Fruit fly (Drosophila melanogaster) whole organism, prepupa: ENCODE measurements around the gene Snx27.

Experiments used
- Blimp-1 ChIP-seq: fragments of 200-800 bp; sonication (Bioruptor generic); optimal IDR thresholded peaks from 3 replicates; lab custom pipeline; 2017; ENCODE audit warnings: missing biosample characterization, missing genetic modification characterization, mild to moderate bottlenecking, moderate library complexity, missing genetic modification reagents
- CG10631 ChIP-seq: fragments of 200-800 bp; sonication (Bioruptor generic); optimal IDR thresholded peaks from 2 replicates; lab custom pipeline; 2016; ENCODE audit warnings: missing biosample characterization, missing genetic modification characterization
- CG10669 ChIP-seq: fragments of 200-800 bp; sonication (Bioruptor generic); optimal IDR thresholded peaks from 3 replicates; lab custom pipeline; 2018; ENCODE audit warnings: missing biosample characterization, mild to moderate bottlenecking, missing genetic modification characterization, moderate library complexity
- CG11294 ChIP-seq: fragments of 200-800 bp; sonication (Bioruptor generic); IDR thresholded peaks from 2 replicates; pipeline ENCODE4 v1.3.6; 2022; ENCODE audit warnings: missing biosample characterization, missing genetic modification characterization
- CG11762 ChIP-seq: fragments of 200-800 bp; sonication (Bioruptor generic); optimal IDR thresholded peaks from 3 replicates; lab custom pipeline; 2016; ENCODE audit warnings: missing biosample characterization, missing genetic modification characterization; ENCODE audit not compliant: insufficient read depth
- CG15336 ChIP-seq: fragments of 200-800 bp; sonication (Bioruptor generic); IDR thresholded peaks from 2 replicates; pipeline ENCODE4 v1.3.6; 2022; ENCODE audit warnings: missing biosample characterization, missing genetic modification characterization
- CG16779 ChIP-seq: fragments of 200-800 bp; sonication (Bioruptor generic); optimal IDR thresholded peaks from 3 replicates; lab custom pipeline; 2017; ENCODE audit warnings: missing biosample characterization, mild to moderate bottlenecking, missing genetic modification characterization
- CG32006 ChIP-seq: fragments of 200-800 bp; sonication (Bioruptor generic); optimal IDR thresholded peaks from 3 replicates; lab custom pipeline; 2017; ENCODE audit warnings: missing biosample characterization, mild to moderate bottlenecking, missing genetic modification characterization
- CG34406 ChIP-seq: fragments of 200-800 bp; sonication (Bioruptor generic); optimal IDR thresholded peaks from 3 replicates; lab custom pipeline; 2016; ENCODE audit warnings: missing biosample characterization, missing genetic modification characterization
- CG3919 ChIP-seq: fragments of 200-800 bp; sonication (Bioruptor generic); optimal IDR thresholded peaks from 3 replicates; lab custom pipeline; 2016; ENCODE audit warnings: missing biosample characterization, missing genetic modification characterization
- CG6808 ChIP-seq: fragments of 200-800 bp; sonication (Bioruptor generic); optimal IDR thresholded peaks from 3 replicates; lab custom pipeline; 2017; ENCODE audit warnings: missing biosample characterization, missing genetic modification characterization, mild to moderate bottlenecking, moderate library complexity, missing genetic modification reagents
- CG7368 ChIP-seq: fragments of 200-800 bp; sonication (Bioruptor generic); optimal IDR thresholded peaks from 3 replicates; lab custom pipeline; 2016; ENCODE audit warnings: missing biosample characterization, missing genetic modification characterization
- CG8119 ChIP-seq: fragments of 200-800 bp; sonication (Bioruptor generic); IDR thresholded peaks from 3 replicates; pipeline ENCODE4 v1.3.6; 2022; ENCODE audit warnings: missing biosample characterization, missing genetic modification characterization
- CG8319 ChIP-seq: fragments of 200-800 bp; sonication (Bioruptor generic); optimal IDR thresholded peaks from 3 replicates; lab custom pipeline; 2016; ENCODE audit warnings: missing biosample characterization, missing genetic modification characterization
- CG8632 ChIP-seq: fragments of 200-800 bp; sonication (Bioruptor generic); optimal IDR thresholded peaks from 3 replicates; lab custom pipeline; 2016; ENCODE audit warnings: missing biosample characterization, missing genetic modification characterization
- CG9139 ChIP-seq: fragments of 200-800 bp; sonication (Bioruptor generic); optimal IDR thresholded peaks from 3 replicates; lab custom pipeline; 2017; ENCODE audit warnings: missing biosample characterization, mild to moderate bottlenecking, missing genetic modification characterization
- Eip75B ChIP-seq: fragments of 200-800 bp; sonication (Bioruptor generic); optimal IDR thresholded peaks from 3 replicates; lab custom pipeline; 2016; ENCODE audit warnings: missing biosample characterization, missing genetic modification characterization
- Eip78C ChIP-seq: fragments of 200-800 bp; sonication (Bioruptor generic); peaks from one replicate; lab custom pipeline; 2016; ENCODE audit warnings: missing biosample characterization, missing genetic modification characterization
- Ets21C ChIP-seq: fragments of 200-800 bp; sonication (Bioruptor generic); optimal IDR thresholded peaks from 3 replicates; lab custom pipeline; 2016; ENCODE audit warnings: missing biosample characterization, missing genetic modification characterization
- Ets96B ChIP-seq: fragments of 200-800 bp; optimal IDR thresholded peaks from 2 replicates; lab custom pipeline; 2019; ENCODE audit warnings: missing biosample characterization, mild to moderate bottlenecking, missing genetic modification characterization, moderate library complexity
- Gug ChIP-seq: fragments of 200-800 bp; sonication (Bioruptor generic); IDR thresholded peaks from 2 replicates; pipeline ENCODE4 v1.3.6; 2022; ENCODE audit warnings: missing biosample characterization, missing genetic modification characterization
- Hr38 ChIP-seq: sonication (Bioruptor generic); optimal IDR thresholded peaks from 2 replicates; lab custom pipeline; 2016; ENCODE audit warnings: missing biosample characterization, missing genetic modification characterization
- Hr39 ChIP-seq: fragments of 200-800 bp; sonication (Bioruptor generic); optimal IDR thresholded peaks from 2 replicates; lab custom pipeline; 2016; ENCODE audit warnings: missing biosample characterization, missing genetic modification characterization
- Hr4 ChIP-seq: fragments of 200-800 bp; sonication (Bioruptor generic); optimal IDR thresholded peaks from 3 replicates; lab custom pipeline; 2016; ENCODE audit warnings: missing biosample characterization, missing genetic modification characterization
- Lpt ChIP-seq: fragments of 200-800 bp; sonication (Bioruptor generic); optimal IDR thresholded peaks from 3 replicates; lab custom pipeline; 2016; ENCODE audit warnings: missing biosample characterization, missing genetic modification characterization
- OdsH ChIP-seq: fragments of 200-800 bp; sonication (Bioruptor generic); optimal IDR thresholded peaks from 3 replicates; lab custom pipeline; 2016; ENCODE audit warnings: missing biosample characterization, missing genetic modification characterization
- Smox ChIP-seq: fragments of 200-800 bp; sonication (Bioruptor generic); optimal IDR thresholded peaks from 3 replicates; lab custom pipeline; 2016; ENCODE audit warnings: missing biosample characterization, missing genetic modification characterization
- Sox102F ChIP-seq: fragments of 200-800 bp; sonication (Bioruptor generic); optimal IDR thresholded peaks from 2 replicates; lab custom pipeline; 2016; ENCODE audit warnings: missing biosample characterization, mild to moderate bottlenecking, missing genetic modification characterization
- Sox14 ChIP-seq: fragments of 200-800 bp; sonication (Bioruptor generic); optimal IDR thresholded peaks from 3 replicates; lab custom pipeline; 2016; ENCODE audit warnings: missing biosample characterization, missing genetic modification characterization
- achi ChIP-seq: fragments of 200-800 bp; sonication (Bioruptor generic); optimal IDR thresholded peaks from 3 replicates; lab custom pipeline; 2016; ENCODE audit warnings: missing biosample characterization, missing genetic modification characterization
- cyc ChIP-seq: fragments of 200-800 bp; sonication (Bioruptor generic); optimal IDR thresholded peaks from 3 replicates; lab custom pipeline; 2016; ENCODE audit warnings: missing biosample characterization, missing genetic modification characterization
- eg ChIP-seq: fragments of 200-800 bp; sonication (Bioruptor generic); IDR thresholded peaks from 3 replicates; pipeline ENCODE4 v1.3.6; 2022; ENCODE audit warnings: missing biosample characterization, missing genetic modification characterization
- fd59A ChIP-seq: fragments of 200-800 bp; sonication (Bioruptor generic); optimal IDR thresholded peaks from 2 replicates; lab custom pipeline; 2017; ENCODE audit warnings: missing biosample characterization, mild to moderate bottlenecking, missing genetic modification characterization, missing genetic modification reagents
- fkh ChIP-seq: fragments of 200-800 bp; sonication (Bioruptor generic); optimal IDR thresholded peaks from 3 replicates; lab custom pipeline; 2017; ENCODE audit warnings: missing biosample characterization, mild to moderate bottlenecking, missing genetic modification characterization, moderate library complexity
- lz ChIP-seq: fragments of 200-800 bp; sonication (Bioruptor generic); optimal IDR thresholded peaks from 3 replicates; lab custom pipeline; 2016; ENCODE audit warnings: missing biosample characterization, missing genetic modification characterization
- net ChIP-seq: fragments of 200-800 bp; sonication (Bioruptor generic); optimal IDR thresholded peaks from 3 replicates; lab custom pipeline; 2016; ENCODE audit warnings: missing biosample characterization, missing genetic modification characterization
- pdm3 ChIP-seq: fragments of 200-800 bp; sonication (Bioruptor generic); optimal IDR thresholded peaks from 3 replicates; lab custom pipeline; 2016; ENCODE audit warnings: missing biosample characterization, missing genetic modification characterization
- salr ChIP-seq, 2 experiments: fragments of 200-800 bp; sonication (Bioruptor generic); optimal IDR thresholded peaks; 3 replicates each; lab custom pipeline; 2016 to 2018; ENCODE audit warnings: missing biosample characterization in 2 of 2, missing genetic modification characterization in 2 of 2, mild to moderate bottlenecking in 1 of 2
- spab ChIP-seq: fragments of 200-800 bp; sonication (Bioruptor generic); optimal IDR thresholded peaks from 2 replicates; lab custom pipeline; 2017; ENCODE audit warnings: missing biosample characterization, mild to moderate bottlenecking, missing genetic modification characterization, missing genetic modification reagents
- ss ChIP-seq, 2 experiments: fragments of 200-800 bp; sonication (Bioruptor generic); optimal IDR thresholded peaks; 2 replicates in 1 of 2; 3 replicates in 1 of 2; lab custom pipeline; 2017 to 2018; ENCODE audit warnings: mild to moderate bottlenecking in 2 of 2, missing biosample characterization in 2 of 2, missing genetic modification characterization in 2 of 2, moderate library complexity in 1 of 2
- topi ChIP-seq: fragments of 200-800 bp; sonication (Bioruptor generic); optimal IDR thresholded peaks from 3 replicates; lab custom pipeline; 2016; ENCODE audit warnings: missing biosample characterization, missing genetic modification characterization
- vri ChIP-seq: fragments of 200-800 bp; sonication (Bioruptor generic); optimal IDR thresholded peaks from 3 replicates; lab custom pipeline; 2016; ENCODE audit warnings: missing biosample characterization, mild to moderate bottlenecking, missing genetic modification characterization

The Snx27 gene

dm6 chrX:5682940-5683339 is 54.9 kb downstream of the Snx27 start, which contains the start of gene CG42449:
TSS of gene CG42449 (plus strand) at chrX:5683240.
- no peak for TF ChIP-seq Smox (GFP tag; lab: Kevin White, UChicago)
- TF ChIP-seq CG8119 (GFP tag; lab: Robert Waterston, UW), result no peak
- no peak for TF ChIP-seq Blimp-1 (GFP tag; lab: Kevin White, UChicago)
- no peak for TF ChIP-seq CG7368 (GFP tag; lab: Kevin White, UChicago)
- no peak for TF ChIP-seq CG11294 (GFP tag; lab: Robert Waterston, UW)
- no peak for TF ChIP-seq eg
- no peak for TF ChIP-seq Hr39 (GFP tag; lab: Kevin White, UChicago)
- TF ChIP-seq ss (GFP tag; optimal IDR thresholded peaks at IDR 0.05; lab: Kevin White, UChicago), result no peak
- no peak for TF ChIP-seq pdm3 (GFP tag; lab: Kevin White, UChicago)

- TF ChIP-seq ss (GFP tag; optimal IDR thresholded peaks at IDR 0.05; lab: Kevin White, UChicago), result no peak
- TF ChIP-seq Hr38, result no peak
- TF ChIP-seq Eip78C, result peak; percentile 57
- TF ChIP-seq CG8632 (GFP tag; lab: Kevin White, UChicago), result no peak
- peak; percentile 1 for TF ChIP-seq fkh (GFP tag; lab: Kevin White, UChicago)
- TF ChIP-seq achi (GFP tag; lab: Kevin White, UChicago), result no peak
- no peak for TF ChIP-seq cyc (GFP tag; lab: Kevin White, UChicago)
- TF ChIP-seq, all 60 proteins: peak for 2
Measured at dm6 chrX:5679933-5680667, 57.7 kb downstream of the Snx27 start, which contains the start of the genes Tre1 and Gr5a. TSS of gene Tre1 (minus strand) at chrX:5679977. TSS of gene Gr5a (plus strand) at chrX:5680617.

- TF ChIP-seq CG6808 (GFP tag; lab: Kevin White, UChicago) (peak; percentile 54), cyc (GFP tag; lab: Kevin White, UChicago) (peak; percentile 84), Sox102F (GFP tag; lab: Kevin White, UChicago) (peak; percentile 80), CG16779 (tag; lab: Kevin White, UChicago) (no peak), Lpt (no peak), Hr39 (GFP tag; lab: Kevin White, UChicago) (peak; percentile 86), Ets21C (peak; percentile 76), CG34406 (peak; percentile 69), lz (GFP tag; lab: Kevin White, UChicago) (peak; percentile 83), net (GFP tag; lab: Kevin White, UChicago) (peak; percentile 72), CG32006 (peak; percentile 64), CG8319 (GFP tag; lab: Kevin White, UChicago) (peak; percentile 56), salr (GFP tag; optimal IDR thresholded peaks at IDR 0.05; lab: Kevin White, UChicago) (peak in 1 of 2 experiments; percentile 15), Sox14 (peak; percentile 73), Blimp-1 (GFP tag; lab: Kevin White, UChicago) (peak; percentile 23), topi (GFP tag; lab: Kevin White, UChicago) (peak; percentile 84), CG10631 (GFP tag; lab: Kevin White, UChicago) (no peak), CG11294 (GFP tag; lab: Robert Waterston, UW) (0 out of 2 replicates have a peak, but pooled peaks have one; percentile 22), Gug (no peak), CG15336 (GFP tag; lab: Robert Waterston, UW) (peak; percentile 31; the same call in 1 of the 2 replicates), spab (GFP tag; lab: Kevin White, UChicago) (peak; percentile 58), ss (GFP tag; optimal IDR thresholded peaks at IDR 0.05; lab: Kevin White, UChicago) (peak; percentile 10 to 55), Hr4 (GFP tag; lab: Kevin White, UChicago) (no peak), OdsH (GFP tag; lab: Kevin White, UChicago) (no peak), CG3919 (GFP tag; lab: Kevin White, UChicago) (peak; percentile 77), pdm3 (GFP tag; lab: Kevin White, UChicago) (no peak), Eip78C (peak; percentile 91), achi (GFP tag; lab: Kevin White, UChicago) (no peak), Smox (GFP tag; lab: Kevin White, UChicago) (peak; percentile 84), CG9139 (peak; percentile 44), Eip75B (GFP tag; lab: Kevin White, UChicago) (no peak), CG11762 (peak; percentile 53), CG8632 (GFP tag; lab: Kevin White, UChicago) (peak; percentile 73), Ets96B (tag; lab: Kevin White, UChicago) (peak; percentile 49), CG10669 (peak; percentile 68), fd59A (GFP tag; lab: Kevin White, UChicago) (peak; percentile 26), vri (GFP tag; lab: Kevin White, UChicago) (no peak)
Measured at dm6 chrX:5679079-5679932, 58.5 kb downstream of the Snx27 start.
